Worm (Caenorhabditis elegans): ENCODE data around the gene eat-2.

DNA sequence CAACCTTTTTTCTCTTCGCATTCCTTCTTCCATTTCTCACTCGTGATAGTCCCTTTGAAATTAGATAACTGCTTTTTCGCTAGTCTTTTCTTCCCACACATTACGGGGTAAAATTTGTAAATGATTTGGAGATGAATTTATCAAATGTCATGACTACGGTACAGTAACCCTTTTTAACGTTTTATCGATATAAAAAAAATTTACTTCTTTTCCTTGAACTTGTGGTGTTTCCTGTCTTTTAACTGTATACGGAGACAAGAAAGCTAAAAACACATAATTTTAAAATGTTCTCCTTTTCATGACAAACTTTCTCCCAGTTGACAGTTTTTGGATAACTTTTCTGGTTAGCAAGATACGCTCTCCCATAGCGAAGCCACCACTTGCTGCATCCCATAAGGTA is 21.4 kb downstream of the eat-2 start, which contains the start of gene W03H9.1:
- TF ChIP-seq ama-1 (optimal IDR thresholded peaks at IDR 0.05): no peak
- TF ChIP-seq hmg-4 (GFP tag; optimal IDR thresholded peaks at IDR 0.05): no peak
- TF ChIP-seq B0310.2 (tag; optimal IDR thresholded peaks at IDR 0.05): no peak
- no peak for TF ChIP-seq hnd-1 (tag; optimal IDR thresholded peaks at IDR 0.05)
- TF ChIP-seq hmbx-1 (tag; optimal IDR thresholded peaks at IDR 0.05): no peak
- no peak for TF ChIP-seq ceh-13 (GFP tag; optimal IDR thresholded peaks at IDR 0.05)
- TF ChIP-seq scrt-1 (GFP tag; IDR thresholded peaks at IDR 0.05): no peak
- no peak for TF ChIP-seq F13C5.2 (tag; optimal IDR thresholded peaks at IDR 0.05)
- no peak for TF ChIP-seq ceh-36 (tag; optimal IDR thresholded peaks at IDR 0.05)

Measured in whole organism, early embryonic.